Worm (Caenorhabditis elegans) whole organism, mixed stage, embryonic: Measurements from ENCODE around the gene pqbp-1.1.

ENCODE experiments used
- drap-1 ChIP-seq: fragments of 200-800 bp; sonication (Bioruptor generic); optimal IDR thresholded peaks from 3 replicates; lab custom pipeline; 2018; ENCODE audit warnings: mild to moderate bottlenecking, missing genetic modification characterization, missing compliant biosample characterization
- elt-3 ChIP-seq: fragments of 150-350 bp; optimal IDR thresholded peaks from 2 replicates; lab custom pipeline; 2014; ENCODE audit warnings: missing biosample characterization, missing genetic modification characterization
- ham-2 ChIP-seq: fragments of 200-800 bp; sonication (Bioruptor generic); optimal IDR thresholded peaks from 2 replicates; lab custom pipeline; 2018; ENCODE audit warnings: mild to moderate bottlenecking, missing genetic modification characterization, missing compliant biosample characterization
- hlh-1 ChIP-seq: fragments of 150-350 bp; optimal IDR thresholded peaks from 2 replicates; lab custom pipeline; 2014; ENCODE audit warnings: missing biosample characterization, missing genetic modification reagents, missing genetic modification characterization
- mab-5 ChIP-seq: fragments of 150-350 bp; optimal IDR thresholded peaks from 2 replicates; lab custom pipeline; 2014; ENCODE audit warnings: missing biosample characterization, missing genetic modification characterization
- nhr-28 ChIP-seq: fragments of 150-350 bp; optimal IDR thresholded peaks from 2 replicates; lab custom pipeline; 2014; ENCODE audit warnings: missing biosample characterization, missing genetic modification characterization
- nhr-76 ChIP-seq: sonication (generic microtip); optimal IDR thresholded peaks from 2 replicates; lab custom pipeline; 2017; ENCODE audit warnings: missing biosample characterization, missing genetic modification characterization
- snpc-4 ChIP-seq: fragments of 150-350 bp; optimal IDR thresholded peaks from 2 replicates; lab custom pipeline; 2014; ENCODE audit warnings: missing biosample characterization, missing genetic modification characterization
- unc-39 ChIP-seq: fragments of 150-350 bp; optimal IDR thresholded peaks from 2 replicates; lab custom pipeline; 2014; ENCODE audit warnings: missing biosample characterization, missing genetic modification characterization
- unc-62 ChIP-seq: fragments of 150-350 bp; optimal IDR thresholded peaks from 2 replicates; lab custom pipeline; 2014; ENCODE audit warnings: missing biosample characterization, missing genetic modification reagents, missing genetic modification characterization

DNA sequence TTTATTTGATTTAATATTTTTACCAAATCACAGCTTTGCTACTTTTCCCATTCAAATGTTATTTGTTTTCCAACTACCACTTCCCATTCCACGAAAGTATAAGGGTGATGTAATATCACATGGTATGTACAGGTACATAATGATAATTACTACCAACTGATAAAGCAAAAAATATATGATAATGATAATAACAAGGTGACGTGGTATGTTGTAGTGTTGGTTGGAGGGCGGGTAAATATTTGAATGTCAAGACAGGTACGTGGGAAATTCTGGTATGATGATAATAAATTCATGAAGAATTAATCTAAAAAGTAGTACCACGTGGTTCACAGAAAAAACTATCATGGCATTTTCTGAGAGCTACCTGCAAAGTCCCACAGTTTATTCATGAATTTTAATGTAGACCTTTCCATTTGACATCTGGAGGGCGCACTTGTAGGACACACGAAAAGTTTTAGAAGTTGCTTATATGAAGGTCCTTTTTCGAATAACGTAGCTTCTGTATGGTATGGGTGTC, 30.4 kb upstream of the pqbp-1.1 start:
- TF ChIP-seq ham-2 (GFP tag; lab: Kevin White, UChicago) (no peak), mab-5 (no peak), snpc-4 (tag; lab: Kevin White, UChicago) (no peak), unc-62 (GFP tag; lab: Kevin White, UChicago) (no peak), nhr-28 (tag; lab: Kevin White, UChicago) (no peak), unc-39 (tag; lab: Kevin White, UChicago) (no peak), drap-1 (GFP tag; lab: Kevin White, UChicago) (no peak), hlh-1 (tag; lab: Kevin White, UChicago) (no peak), nhr-76 (no peak), elt-3 (no peak)
